Fruit fly (Drosophila melanogaster) whole organism, embryonic: ENCODE data around the gene how.

ENCODE experiments used
- CG10321 ChIP-seq: fragments of 200-800 bp; sonication (Bioruptor generic); IDR thresholded peaks from 2 replicates; pipeline ENCODE4 v1.3.6; 2022; ENCODE audit warnings: missing biosample characterization, missing genetic modification characterization
- CG10431 ChIP-seq: fragments of 200-800 bp; sonication (Bioruptor generic); optimal IDR thresholded peaks from 3 replicates; lab custom pipeline; 2018; ENCODE audit warnings: missing biosample characterization, mild to moderate bottlenecking, missing genetic modification characterization
- CG10543 ChIP-seq: fragments of 200-800 bp; sonication (Bioruptor generic); optimal IDR thresholded peaks from 3 replicates; lab custom pipeline; 2017; ENCODE audit warnings: missing biosample characterization, mild to moderate bottlenecking, missing genetic modification characterization, moderate library complexity
- CG13123 ChIP-seq: fragments of 200-800 bp; sonication (Bioruptor generic); optimal IDR thresholded peaks from 2 replicates; lab custom pipeline; 2016; ENCODE audit warnings: missing biosample characterization, missing genetic modification characterization
- CG14441 ChIP-seq: fragments of 200-800 bp; sonication (Bioruptor generic); IDR thresholded peaks from 2 replicates; pipeline ENCODE4 v1.3.6; 2022; ENCODE audit warnings: missing biosample characterization, missing genetic modification characterization
- CG16779 ChIP-seq: fragments of 200-800 bp; sonication (Bioruptor generic); IDR thresholded peaks from 2 replicates; pipeline ENCODE4 v1.3.6; 2022; ENCODE audit warnings: missing biosample characterization, missing genetic modification characterization
- CG1832 ChIP-seq: fragments of 200-800 bp; sonication (Bioruptor generic); optimal IDR thresholded peaks from 2 replicates; lab custom pipeline; 2017; ENCODE audit warnings: missing biosample characterization, mild to moderate bottlenecking, missing genetic modification characterization, inconsistent platforms
- CG2129 ChIP-seq: fragments of 200-800 bp; sonication (Bioruptor generic); IDR thresholded peaks from 2 replicates; pipeline ENCODE4 v1.3.6; 2022; ENCODE audit warnings: missing biosample characterization, missing genetic modification characterization; ENCODE audit not compliant: partially characterized antibody
- CG31441 ChIP-seq: fragments of 200-800 bp; sonication (Bioruptor generic); IDR thresholded peaks from 2 replicates; pipeline ENCODE4 v1.3.6; 2022; ENCODE audit warnings: missing biosample characterization, missing genetic modification characterization
- CG3163 ChIP-seq: fragments of 200-800 bp; sonication (Bioruptor generic); optimal IDR thresholded peaks from 3 replicates; lab custom pipeline; 2016; ENCODE audit warnings: missing biosample characterization, missing genetic modification characterization
- CG32532 ChIP-seq: fragments of 200-800 bp; sonication (Bioruptor generic); IDR thresholded peaks from 2 replicates; pipeline ENCODE4 v1.3.6; 2022; ENCODE audit warnings: missing biosample characterization, missing genetic modification characterization
- CG32772 ChIP-seq: fragments of 200-800 bp; sonication (Bioruptor generic); IDR thresholded peaks from 2 replicates; pipeline ENCODE4 v1.3.6; 2022; ENCODE audit warnings: missing biosample characterization, missing genetic modification characterization
- CG33213 ChIP-seq: fragments of 200-800 bp; sonication (Bioruptor generic); optimal IDR thresholded peaks from 3 replicates; lab custom pipeline; 2016; ENCODE audit warnings: missing biosample characterization, missing genetic modification characterization
- CG4282 ChIP-seq: fragments of 200-800 bp; sonication (Bioruptor generic); optimal IDR thresholded peaks from 2 replicates; lab custom pipeline; 2016; ENCODE audit warnings: missing biosample characterization, missing genetic modification characterization
- CG43689 ChIP-seq: fragments of 200-800 bp; sonication (Bioruptor generic); IDR thresholded peaks from 2 replicates; pipeline ENCODE4 v1.3.6; 2022; ENCODE audit warnings: missing biosample characterization, missing genetic modification characterization
- CG5180 ChIP-seq: fragments of 200-800 bp; sonication (Bioruptor generic); optimal IDR thresholded peaks from 3 replicates; lab custom pipeline; 2017; ENCODE audit warnings: missing biosample characterization, missing genetic modification characterization, mild to moderate bottlenecking, moderate library complexity, missing genetic modification reagents
- CG6654 ChIP-seq: fragments of 200-800 bp; sonication (Bioruptor generic); optimal IDR thresholded peaks from 2 replicates; lab custom pipeline; 2017; ENCODE audit warnings: missing biosample characterization, mild to moderate bottlenecking, missing genetic modification characterization
- CG7556 ChIP-seq: fragments of 200-800 bp; sonication (Bioruptor generic); optimal IDR thresholded peaks from 2 replicates; lab custom pipeline; 2017; ENCODE audit warnings: missing biosample characterization, mild to moderate bottlenecking, missing genetic modification characterization
- CG7987 ChIP-seq: fragments of 200-800 bp; sonication (Bioruptor generic); optimal IDR thresholded peaks from 2 replicates; lab custom pipeline; 2018; ENCODE audit warnings: missing biosample characterization, mild to moderate bottlenecking, missing genetic modification characterization, moderate library complexity
- CG8388 ChIP-seq: fragments of 200-800 bp; sonication (Bioruptor generic); optimal IDR thresholded peaks from 2 replicates; lab custom pipeline; 2019; ENCODE audit warnings: missing biosample characterization, mild to moderate bottlenecking, missing genetic modification characterization, moderate library complexity
- CG8924 ChIP-seq: fragments of 200-800 bp; optimal IDR thresholded peaks from 3 replicates; lab custom pipeline; 2019; ENCODE audit warnings: missing biosample characterization, mild to moderate bottlenecking, missing genetic modification characterization, moderate library complexity
- CrebB ChIP-seq: fragments of 200-800 bp; sonication (Bioruptor generic); optimal IDR thresholded peaks from 3 replicates; lab custom pipeline; 2018; ENCODE audit warnings: missing biosample characterization, mild to moderate bottlenecking, missing genetic modification characterization
- Dll ChIP-seq: fragments of 200-800 bp; sonication (Bioruptor generic); IDR thresholded peaks from 4 replicates; pipeline ENCODE4 v1.3.6; 2022; ENCODE audit warnings: missing biosample characterization, missing genetic modification characterization; ENCODE audit not compliant: partially characterized antibody
- E2f2 ChIP-seq: fragments of 200-800 bp; sonication (Bioruptor generic); IDR thresholded peaks from 2 replicates; pipeline ENCODE4 v1.3.6; 2022; ENCODE audit warnings: missing biosample characterization, missing genetic modification characterization
- Ets97D ChIP-seq: fragments of 200-800 bp; sonication (Bioruptor generic); optimal IDR thresholded peaks from 3 replicates; lab custom pipeline; 2016; ENCODE audit warnings: missing biosample characterization, missing genetic modification characterization
- Hand ChIP-seq: fragments of 200-800 bp; sonication (Bioruptor generic); optimal IDR thresholded peaks from 2 replicates; lab custom pipeline; 2017; ENCODE audit warnings: mild to moderate bottlenecking, missing biosample characterization, missing genetic modification reagents, missing genetic modification characterization
- Hr51 ChIP-seq, 2 experiments: fragments of 200-800 bp; sonication (Bioruptor generic); optimal IDR thresholded peaks; 2 replicates in 1 of 2; 3 replicates in 1 of 2; lab custom pipeline; 2016 to 2018; ENCODE audit warnings: missing biosample characterization in 2 of 2, missing genetic modification characterization in 2 of 2, mild to moderate bottlenecking in 1 of 2, moderate library complexity in 1 of 2
- Kr ChIP-seq: fragments of 200-800 bp; sonication (Bioruptor generic); optimal IDR thresholded peaks from 2 replicates; lab custom pipeline; 2017; ENCODE audit warnings: missing biosample characterization, mild to moderate bottlenecking, missing genetic modification characterization
- MESR4 ChIP-seq: fragments of 200-800 bp; sonication (Bioruptor generic); optimal IDR thresholded peaks from 2 replicates; lab custom pipeline; 2018; ENCODE audit warnings: missing biosample characterization, mild to moderate bottlenecking, missing genetic modification characterization, moderate library complexity
- Med ChIP-seq: fragments of 200-800 bp; sonication (Bioruptor generic); peaks from one replicate; lab custom pipeline; 2016; ENCODE audit warnings: missing biosample characterization, missing genetic modification characterization, mild to moderate bottlenecking, inconsistent platforms, moderate library complexity
- Trl ChIP-seq, 3 experiments: fragments of >200 bp in 2 of 3; fragments of 200-800 bp in 1 of 3; sonication (Bioruptor generic) in 1 of 3; optimal IDR thresholded peaks; 2 replicates in 1 of 3; 3 replicates in 2 of 3; lab custom pipeline; 2016 to 2017; ENCODE audit warnings: missing biosample characterization in 1 of 3, missing genetic modification characterization in 1 of 3
- bbx ChIP-seq: fragments of 200-800 bp; sonication (Bioruptor generic); IDR thresholded peaks from 2 replicates; pipeline ENCODE4 v1.3.6; 2022; ENCODE audit warnings: missing biosample characterization, missing genetic modification characterization; ENCODE audit not compliant: partially characterized antibody
- chif ChIP-seq, 2 experiments: fragments of 200-800 bp; sonication (Bioruptor generic); optimal IDR thresholded peaks; 3 replicates each; lab custom pipeline; 2016; ENCODE audit warnings: missing biosample characterization in 2 of 2, missing genetic modification characterization in 2 of 2
- da ChIP-seq: fragments of 200-800 bp; sonication (Bioruptor generic); optimal IDR thresholded peaks from 2 replicates; lab custom pipeline; 2016; ENCODE audit warnings: missing biosample characterization, missing genetic modification characterization
- dmrt11E ChIP-seq: fragments of 200-800 bp; sonication (Bioruptor generic); optimal IDR thresholded peaks from 3 replicates; lab custom pipeline; 2018; ENCODE audit warnings: missing biosample characterization, mild to moderate bottlenecking, missing genetic modification characterization, moderate library complexity
- fu2 ChIP-seq: fragments of 200-800 bp; sonication (Bioruptor generic); optimal IDR thresholded peaks from 2 replicates; lab custom pipeline; 2016; ENCODE audit warnings: missing biosample characterization, missing genetic modification characterization
- gcm2 ChIP-seq: fragments of 200-800 bp; sonication (Bioruptor generic); optimal IDR thresholded peaks from 2 replicates; lab custom pipeline; 2016; ENCODE audit warnings: missing biosample characterization, missing genetic modification characterization
- h ChIP-seq: fragments of >200 bp; optimal IDR thresholded peaks from 2 replicates; lab custom pipeline; 2017
- inv ChIP-seq: fragments of 200-800 bp; sonication (Bioruptor generic); IDR thresholded peaks from 2 replicates; pipeline ENCODE4 v1.3.6; 2022; ENCODE audit warnings: missing biosample characterization, missing genetic modification characterization; ENCODE audit not compliant: partially characterized antibody
- jigr1 ChIP-seq: fragments of 200-800 bp; sonication (Bioruptor generic); IDR thresholded peaks from 3 replicates; pipeline ENCODE4 v1.3.6; 2022; ENCODE audit warnings: missing biosample characterization, missing genetic modification characterization
- kay ChIP-seq: fragments of 200-800 bp; sonication (Bioruptor generic); optimal IDR thresholded peaks from 2 replicates; lab custom pipeline; 2016; ENCODE audit warnings: missing biosample characterization, missing genetic modification characterization
- lbe ChIP-seq: fragments of 200-800 bp; sonication (Bioruptor generic); optimal IDR thresholded peaks from 2 replicates; lab custom pipeline; 2016; ENCODE audit warnings: missing biosample characterization, mild to moderate bottlenecking, missing genetic modification characterization
- org-1 ChIP-seq: fragments of 200-800 bp; sonication (Bioruptor generic); optimal IDR thresholded peaks from 2 replicates; lab custom pipeline; 2017; ENCODE audit warnings: missing biosample characterization, missing genetic modification characterization
- rib ChIP-seq: fragments of 200-800 bp; sonication (Bioruptor generic); IDR thresholded peaks from 2 replicates; pipeline ENCODE4 v1.3.6; 2022; ENCODE audit warnings: missing biosample characterization, missing genetic modification characterization
- sr ChIP-seq: fragments of 200-800 bp; sonication (Bioruptor generic); IDR thresholded peaks from 3 replicates; pipeline ENCODE4 v1.3.6; 2022; ENCODE audit warnings: missing biosample characterization, missing genetic modification characterization
- sug ChIP-seq: fragments of 200-800 bp; optimal IDR thresholded peaks from 2 replicates; lab custom pipeline; 2019; ENCODE audit warnings: missing biosample characterization, mild to moderate bottlenecking, missing genetic modification characterization, moderate library complexity
- ttk ChIP-seq: fragments of 200-800 bp; sonication (Bioruptor generic); IDR thresholded peaks from 2 replicates; pipeline ENCODE4 v2.1.2; 2022; ENCODE audit warnings: missing biosample characterization, missing genetic modification characterization
- tup ChIP-seq: fragments of 200-800 bp; sonication (Bioruptor generic); optimal IDR thresholded peaks from 2 replicates; lab custom pipeline; 2016; ENCODE audit warnings: missing biosample characterization, mild to moderate bottlenecking, missing genetic modification characterization, moderate library complexity
- wor ChIP-seq: fragments of 200-800 bp; sonication (Bioruptor generic); IDR thresholded peaks from 2 replicates; pipeline ENCODE4 v1.3.6; 2022; ENCODE audit warnings: missing biosample characterization, missing genetic modification characterization
- zen2 ChIP-seq: fragments of 200-800 bp; sonication (Bioruptor generic); IDR thresholded peaks from 3 replicates; pipeline ENCODE4 v1.3.6; 2022; ENCODE audit warnings: missing biosample characterization, missing genetic modification characterization; ENCODE audit not compliant: partially characterized antibody

The how gene

DNA sequence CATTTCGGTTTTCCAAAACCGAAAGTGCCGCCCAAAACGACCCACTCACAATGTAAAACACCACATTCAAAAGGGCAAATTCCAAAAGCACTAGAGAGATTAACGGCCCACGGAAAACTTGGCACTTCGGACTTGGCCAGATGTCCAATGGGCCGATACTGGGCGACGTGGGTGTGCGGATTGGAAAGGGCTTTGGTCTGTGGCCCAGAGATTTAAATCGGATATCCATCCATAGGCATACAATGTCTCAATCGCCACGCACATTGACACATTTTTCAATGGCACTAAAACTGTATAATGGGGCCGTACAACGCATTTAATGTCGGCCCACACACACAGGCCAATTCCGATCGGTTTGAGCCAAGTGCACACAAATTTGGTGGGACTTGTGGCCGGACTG is 1.6 kb upstream of the how start (continued):
- TF ChIP-seq dmrt11E (tag; lab: Kevin White, UChicago) (no peak), zen2 (GFP tag; lab: Robert Waterston, UW) (no peak), CG4282 (GFP tag; lab: Kevin White, UChicago) (no peak), CG1832 (GFP tag; lab: Kevin White, UChicago) (no peak), fu2 (GFP tag; lab: Kevin White, UChicago) (no peak), CG10543 (GFP tag; lab: Kevin White, UChicago) (no peak), CG13123 (GFP tag; lab: Kevin White, UChicago) (no peak), MESR4 (GFP tag; lab: Kevin White, UChicago) (no peak), CG2129 (GFP tag; lab: Robert Waterston, UW) (no peak), CG33213 (GFP tag; lab: Kevin White, UChicago) (no peak), CG16779 (no peak), Trl (optimal IDR thresholded peaks at IDR 0.05; lab: Kevin White, UChicago) (no peak), Trl (GFP tag; optimal IDR thresholded peaks at IDR 0.05; lab: Kevin White, UChicago) (no peak), CG7556 (no peak), CG6654 (GFP tag; lab: Kevin White, UChicago) (peak; percentile 49), Ets97D (GFP tag; lab: Kevin White, UChicago) (no peak), CrebB (tag; lab: Kevin White, UChicago) (no peak), Hr51 (GFP tag; optimal IDR thresholded peaks at IDR 0.05; lab: Kevin White, UChicago) (no peak), CG32532 (GFP tag; lab: Robert Waterston, UW) (no peak), Hand (no peak), E2f2 (no peak), tup (no peak), CG43689 (GFP tag; lab: Robert Waterston, UW) (no peak), Kr (GFP tag; lab: Kevin White, UChicago) (no peak), inv (GFP tag; lab: Robert Waterston, UW) (no peak), sr (peak; percentile 94)
- TF ChIP-seq, all 482 proteins: peak for 10

DNA sequence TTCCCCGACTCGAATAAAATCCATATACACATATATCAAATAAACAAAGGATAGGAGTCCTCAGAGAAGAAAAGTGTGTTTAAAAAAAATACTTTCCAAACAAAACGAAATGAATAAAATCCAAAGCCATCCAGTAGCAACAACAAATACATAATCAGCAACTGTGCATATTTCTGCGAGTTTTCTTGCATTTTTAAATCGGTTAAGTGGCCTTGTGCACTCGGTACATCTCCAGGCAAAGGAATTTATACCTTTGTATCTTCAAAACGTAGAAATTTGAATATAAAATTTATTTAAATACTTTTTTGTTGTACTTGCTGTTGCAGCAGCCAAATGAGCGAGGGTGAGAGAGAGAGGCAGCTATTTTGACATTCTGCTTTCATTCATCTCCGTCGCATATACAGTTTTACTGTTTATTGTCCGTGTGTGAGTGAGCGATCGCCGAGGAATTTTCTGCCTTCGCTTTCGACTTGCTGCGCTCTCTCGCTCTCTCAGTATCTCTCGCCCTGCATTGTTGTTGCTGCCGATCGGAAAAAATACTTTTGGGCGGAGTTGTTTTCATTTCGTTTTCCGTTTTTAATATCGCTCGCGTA is 388 bp downstream of the how start:
- TF ChIP-seq CG8388 (GFP tag; lab: Kevin White, UChicago) (no peak), CG7987 (GFP tag; lab: Kevin White, UChicago) (no peak), rib (no peak), Dll (GFP tag; lab: Robert Waterston, UW) (no peak), CG3163 (GFP tag; lab: Kevin White, UChicago) (peak; percentile 24), gcm2 (GFP tag; lab: Kevin White, UChicago) (no peak), CG31441 (GFP tag; lab: Robert Waterston, UW) (0 out of 2 replicates have a peak, but pooled peaks have one; percentile 6), jigr1 (no peak), CG8924 (tag; lab: Kevin White, UChicago) (peak; percentile 12), CG32772 (no peak), Med (GFP tag; lab: Kevin White, UChicago) (peak; percentile 20), wor (GFP tag; lab: Robert Waterston, UW) (no peak), h (lab: Kevin White, UChicago) (no peak), ttk (no peak), lbe (GFP tag; lab: Kevin White, UChicago) (peak; percentile 27), kay (GFP tag; lab: Kevin White, UChicago) (no peak), CG5180 (GFP tag; lab: Kevin White, UChicago) (no peak), CG14441 (GFP tag; lab: Robert Waterston, UW) (no peak), sug (tag; lab: Kevin White, UChicago) (no peak), chif (GFP tag; optimal IDR thresholded peaks at IDR 0.05; lab: Kevin White, UChicago) (no peak), CG10321 (GFP tag; lab: Robert Waterston, UW) (no peak), bbx (no peak), CG10431 (GFP tag; lab: Kevin White, UChicago) (no peak), da (GFP tag; lab: Kevin White, UChicago) (no peak), CG6654 (GFP tag; lab: Kevin White, UChicago) (no peak), org-1 (GFP tag; lab: Kevin White, UChicago) (no peak), zen2 (GFP tag; lab: Robert Waterston, UW) (peak; percentile 23; the same call in 1 of the 3 replicates)
